Worm (Caenorhabditis elegans) whole organism, young adult: ENCODE data around the gene mltn-13.

Source experiments
- B0019.2 ChIP-seq: fragments of 200-800 bp; sonication (Bioruptor generic); conservative IDR thresholded peaks from 2 replicates; pipeline ENCODE4 v1.3.6; 2022; ENCODE audit warnings: missing genetic modification reagents, missing genetic modification characterization, missing compliant biosample characterization
- D2030.7 ChIP-seq: fragments of 200-800 bp; sonication (Bioruptor generic); IDR thresholded peaks from 2 replicates; pipeline ENCODE4 v1.3.6; 2022; ENCODE audit warnings: missing genetic modification reagents, missing genetic modification characterization, missing compliant biosample characterization
- F49E8.2 ChIP-seq: sonication (generic microtip); optimal IDR thresholded peaks from 3 replicates; lab custom pipeline; 2017; ENCODE audit warnings: missing genetic modification characterization, mild to moderate bottlenecking, missing compliant biosample characterization, antibody characterized with exemption, moderate library complexity; ENCODE audit not compliant: insufficient read depth
- F55B11.4 ChIP-seq: sonication (generic microtip); optimal IDR thresholded peaks from 2 replicates; lab custom pipeline; 2016; ENCODE audit warnings: missing compliant biosample characterization, missing genetic modification characterization, borderline replicate concordance; ENCODE audit not compliant: insufficient read depth
- T26A5.8 ChIP-seq: sonication (generic microtip); optimal IDR thresholded peaks from 2 replicates; lab custom pipeline; 2016; ENCODE audit warnings: missing genetic modification characterization, missing compliant biosample characterization
- Y95B8A.8 ChIP-seq: fragments of 200-800 bp; sonication (Bioruptor generic); IDR thresholded peaks from 2 replicates; pipeline ENCODE4 v1.3.6; 2022; ENCODE audit warnings: missing genetic modification reagents, missing genetic modification characterization, missing compliant biosample characterization
- ZK185.1 ChIP-seq: sonication (generic microtip); optimal IDR thresholded peaks from 2 replicates; lab custom pipeline; 2016; ENCODE audit warnings: mild to moderate bottlenecking, missing genetic modification characterization, missing compliant biosample characterization; ENCODE audit not compliant: poor library complexity, severe bottlenecking
- aptf-3 ChIP-seq: fragments of 200-800 bp; sonication (Bioruptor generic); IDR thresholded peaks from 2 replicates; pipeline ENCODE4 v1.3.6; 2022; ENCODE audit warnings: missing genetic modification characterization, missing compliant biosample characterization
- attf-5 ChIP-seq: fragments of 200-800 bp; sonication (Bioruptor generic); optimal IDR thresholded peaks from 2 replicates; lab custom pipeline; 2018; ENCODE audit warnings: mild to moderate bottlenecking, missing genetic modification characterization, missing compliant biosample characterization
- bed-1 ChIP-seq: fragments of 200-800 bp; sonication (Bioruptor generic); IDR thresholded peaks from 2 replicates; pipeline ENCODE4 v1.3.6; 2022; ENCODE audit warnings: missing genetic modification reagents, missing genetic modification characterization, missing compliant biosample characterization
- chd-7 ChIP-seq: sonication (generic microtip); optimal IDR thresholded peaks from 2 replicates; lab custom pipeline; 2016; ENCODE audit warnings: mild to moderate bottlenecking, missing genetic modification characterization, moderate library complexity, missing compliant biosample characterization
- dpff-1 ChIP-seq: sonication (generic microtip); optimal IDR thresholded peaks from 2 replicates; lab custom pipeline; 2017; ENCODE audit warnings: mild to moderate bottlenecking, missing genetic modification characterization, missing compliant biosample characterization
- egrh-3 ChIP-seq: fragments of 200-800 bp; sonication (Bioruptor generic); IDR thresholded peaks from 2 replicates; pipeline ENCODE4 v1.3.6; 2022; ENCODE audit warnings: missing genetic modification reagents, missing genetic modification characterization, missing compliant biosample characterization
- ekl-4 ChIP-seq: fragments of 200-800 bp; sonication (Bioruptor generic); IDR thresholded peaks from 2 replicates; pipeline ENCODE4 v1.3.6; 2022; ENCODE audit warnings: missing genetic modification reagents, missing genetic modification characterization, missing compliant biosample characterization
- hmg-1.2 ChIP-seq: fragments of 200-800 bp; sonication (Bioruptor generic); IDR thresholded peaks from 2 replicates; pipeline ENCODE4 v1.3.6; 2022; ENCODE audit warnings: missing genetic modification reagents, missing genetic modification characterization, missing compliant biosample characterization
- hmg-20 ChIP-seq: fragments of 200-800 bp; sonication (Bioruptor generic); IDR thresholded peaks from 2 replicates; pipeline ENCODE4 v1.3.6; 2022; ENCODE audit warnings: missing genetic modification reagents, missing genetic modification characterization, missing compliant biosample characterization
- let-607 ChIP-seq, 2 experiments: fragments of 200-800 bp in 1 of 2; sonication (Bioruptor generic) in 1 of 2; sonication (generic microtip) in 1 of 2; optimal IDR thresholded peaks; 2 replicates each; lab custom pipeline; 2016 to 2018; ENCODE audit warnings: mild to moderate bottlenecking in 2 of 2, missing compliant biosample characterization in 2 of 2, missing genetic modification characterization in 2 of 2, moderate library complexity in 2 of 2, missing genotype in 1 of 2
- lin-40 ChIP-seq: sonication (generic microtip); optimal IDR thresholded peaks from 2 replicates; lab custom pipeline; 2016; ENCODE audit warnings: missing genetic modification characterization, mild to moderate bottlenecking, missing compliant biosample characterization, missing genotype, missing genetic modification reagents
- madf-3 ChIP-seq: fragments of 200-800 bp; sonication (Bioruptor generic); IDR thresholded peaks from 2 replicates; pipeline ENCODE4 v1.3.6; 2022; ENCODE audit warnings: missing genetic modification reagents, missing genetic modification characterization, missing compliant biosample characterization
- mxl-1 ChIP-seq: sonication (generic microtip); optimal IDR thresholded peaks from 2 replicates; lab custom pipeline; 2016; ENCODE audit warnings: missing genetic modification characterization, missing compliant biosample characterization
- nfyb-1 ChIP-seq: fragments of 200-800 bp; sonication (Bioruptor generic); IDR thresholded peaks from 2 replicates; pipeline ENCODE4 v1.3.6; 2022; ENCODE audit warnings: missing genetic modification reagents, missing genetic modification characterization, missing compliant biosample characterization
- nhr-179 ChIP-seq: sonication (generic microtip); optimal IDR thresholded peaks from 2 replicates; lab custom pipeline; 2016; ENCODE audit warnings: mild to moderate bottlenecking, missing genetic modification characterization, missing compliant biosample characterization
- nhr-80 ChIP-seq: sonication (generic microtip); optimal IDR thresholded peaks from 2 replicates; lab custom pipeline; 2016; ENCODE audit warnings: missing genetic modification characterization, missing compliant biosample characterization
- pha-4 ChIP-seq: fragments of 150-350 bp; sonication (generic microtip); optimal IDR thresholded peaks from 2 replicates; lab custom pipeline; 2014; ENCODE audit warnings: missing biosample characterization, missing genetic modification reagents, missing genetic modification characterization
- rcor-1 ChIP-seq: fragments of 200-800 bp; sonication (Bioruptor generic); IDR thresholded peaks from 2 replicates; pipeline ENCODE4 v1.3.6; 2022; ENCODE audit warnings: missing genetic modification reagents, missing genetic modification characterization, missing compliant biosample characterization
- rec-8 ChIP-seq, 2 experiments: sonication (generic microtip); optimal IDR thresholded peaks; 2 replicates each; lab custom pipeline; 2016; ENCODE audit warnings: mild to moderate bottlenecking in 2 of 2, missing genetic modification characterization in 2 of 2, missing genetic modification reagents in 2 of 2, missing genotype in 2 of 2, missing biosample characterization in 1 of 2, missing compliant biosample characterization in 1 of 2, moderate library complexity in 1 of 2
- snpc-1.1 ChIP-seq: sonication (generic microtip); optimal IDR thresholded peaks from 2 replicates; lab custom pipeline; 2017; ENCODE audit warnings: missing genetic modification characterization, mild to moderate bottlenecking, missing compliant biosample characterization, antibody characterized with exemption, moderate library complexity, missing genotype, missing genetic modification reagents; ENCODE audit not compliant: insufficient read depth
- somi-1 ChIP-seq: fragments of 200-800 bp; sonication (Bioruptor generic); optimal IDR thresholded peaks from 2 replicates; lab custom pipeline; 2018; ENCODE audit warnings: mild to moderate bottlenecking, missing genetic modification characterization, missing compliant biosample characterization
- ztf-25 ChIP-seq: fragments of 200-800 bp; sonication (Bioruptor generic); IDR thresholded peaks from 2 replicates; pipeline ENCODE4 v1.3.6; 2022; ENCODE audit warnings: missing genetic modification reagents, missing genetic modification characterization, missing compliant biosample characterization

Gene mltn-13

DNA sequence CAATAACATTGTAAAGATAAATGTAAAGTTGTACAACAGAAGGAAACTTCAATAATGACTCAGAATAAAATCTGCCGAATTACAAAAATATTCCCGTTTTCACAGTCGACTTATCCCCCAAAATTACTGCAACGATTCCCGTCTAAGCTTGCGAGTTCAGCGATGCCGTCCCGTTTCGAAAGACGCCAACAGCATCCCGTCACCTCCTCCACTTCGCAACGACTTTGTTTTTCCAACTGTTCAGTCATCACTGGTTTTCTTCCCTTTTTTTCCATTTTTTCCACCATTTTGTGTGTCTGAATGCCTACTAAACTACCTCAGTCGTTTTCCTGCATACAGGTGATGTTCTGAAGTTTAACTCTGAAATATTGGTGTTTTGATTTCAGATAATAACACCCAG is 7.5 kb downstream of the mltn-13 start, which contains the start of gene F15A8.1:
Gene F15A8.1 (plus strand): TSS at position 301 of the 400 bp plus-strand sequence.
- TF ChIP-seq somi-1 (GFP tag; lab: Kevin White, UChicago) (no peak), bed-1 (GFP tag; lab: Robert Waterston, UW) (no peak), B0019.2 (GFP tag; lab: Robert Waterston, UW) (no peak), hmg-20 (GFP tag; lab: Robert Waterston, UW) (no peak), mxl-1 (tag; lab: Kevin White, UChicago) (no peak)

DNA sequence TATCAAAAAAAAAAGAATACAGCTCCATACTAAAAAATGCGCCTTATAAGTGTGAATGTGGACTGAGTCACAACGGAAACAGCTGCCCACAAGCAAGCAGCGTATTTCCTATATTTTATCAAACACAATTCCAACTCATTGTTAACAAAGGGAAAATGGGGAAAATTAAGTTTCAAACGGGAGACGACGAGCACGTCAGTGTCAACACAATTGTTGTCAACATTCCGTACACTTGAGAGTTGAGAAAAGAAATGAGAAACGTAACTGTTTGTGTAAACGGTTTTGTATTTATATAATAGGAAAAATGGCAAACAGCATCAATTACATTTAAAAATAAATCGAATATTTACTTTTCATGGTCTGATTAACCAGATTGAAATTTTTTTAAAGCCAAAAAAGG is 8.6 kb downstream of the mltn-13 start:
- TF ChIP-seq dpff-1 (tag; lab: Kevin White, UChicago) = no peak
- no peak for TF ChIP-seq rec-8 (tag; optimal IDR thresholded peaks at IDR 0.05; lab: Kevin White, UChicago)
- no peak for TF ChIP-seq T26A5.8 (tag; lab: Kevin White, UChicago)
- TF ChIP-seq hmg-1.2 (GFP tag; lab: Robert Waterston, UW) = no peak
- TF ChIP-seq F55B11.4 (tag; lab: Kevin White, UChicago) = no peak
- no peak for TF ChIP-seq egrh-3 (GFP tag; lab: Robert Waterston, UW)
- no peak for TF ChIP-seq somi-1 (GFP tag; lab: Kevin White, UChicago)
- no peak for TF ChIP-seq chd-7 (tag; lab: Kevin White, UChicago)
- TF ChIP-seq attf-5 (GFP tag; lab: Kevin White, UChicago) = no peak
- no peak for TF ChIP-seq D2030.7 (GFP tag; lab: Robert Waterston, UW)

DNA sequence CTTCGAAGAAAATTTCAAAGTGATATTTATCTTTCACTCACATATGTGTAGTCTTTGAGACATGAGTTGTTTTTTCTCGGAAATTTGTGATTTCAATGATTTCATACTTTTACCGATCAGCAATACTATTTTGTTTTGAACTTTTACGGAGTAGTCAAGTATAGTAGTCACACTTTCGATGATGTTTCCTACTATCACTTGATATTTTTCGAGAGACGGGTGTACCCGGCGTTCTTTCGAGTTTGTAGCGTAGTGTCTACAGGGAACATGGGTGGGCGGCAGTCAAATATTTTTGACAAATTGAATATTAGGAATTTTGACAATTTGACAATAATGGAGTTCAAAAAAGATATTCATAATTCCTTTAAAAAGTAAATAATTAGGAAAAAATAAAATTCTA is 9.4 kb downstream of the mltn-13 start:
- TF ChIP-seq Y95B8A.8 (GFP tag; lab: Robert Waterston, UW) (no peak), lin-40 (tag; lab: Kevin White, UChicago) (no peak), rcor-1 (no peak), ZK185.1 (tag; lab: Kevin White, UChicago) (no peak), let-607 (tag; optimal IDR thresholded peaks at IDR 0.05; lab: Kevin White, UChicago) (no peak), snpc-1.1 (tag; lab: Kevin White, UChicago) (no peak), madf-3 (GFP tag; lab: Robert Waterston, UW) (no peak), F49E8.2 (tag; lab: Kevin White, UChicago) (no peak)

DNA sequence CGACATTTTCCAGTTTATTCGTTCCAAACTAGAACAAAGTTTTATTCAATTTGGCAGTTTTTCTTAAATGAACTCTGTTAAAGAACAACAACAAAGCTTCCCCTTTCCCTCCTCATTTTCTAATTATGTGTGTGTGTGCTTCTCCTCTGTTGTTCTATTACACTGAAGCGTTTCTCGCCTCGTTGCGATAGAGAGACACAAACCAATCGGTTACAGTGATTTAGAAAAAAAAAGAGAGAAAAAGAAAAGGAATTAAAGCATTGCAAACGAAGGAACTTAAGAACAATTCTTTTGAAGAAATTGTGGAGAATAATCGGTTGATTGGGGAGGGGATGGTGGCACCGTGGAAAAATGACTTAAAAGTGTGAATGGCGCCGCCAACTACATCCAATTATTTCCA is 10.6 kb downstream of the mltn-13 start, which contains the start of gene cest-26:
Gene cest-26 (minus strand): TSS at position 101 of the 400 bp plus-strand sequence.
- no peak for TF ChIP-seq aptf-3 (GFP tag; lab: Robert Waterston, UW)
- TF ChIP-seq ekl-4 (GFP tag; lab: Robert Waterston, UW) = no peak
- peak; percentile 29 for TF ChIP-seq nhr-80 (tag; lab: Kevin White, UChicago)
- TF ChIP-seq rec-8 (tag; optimal IDR thresholded peaks at IDR 0.05; lab: Kevin White, UChicago) = no peak

DNA sequence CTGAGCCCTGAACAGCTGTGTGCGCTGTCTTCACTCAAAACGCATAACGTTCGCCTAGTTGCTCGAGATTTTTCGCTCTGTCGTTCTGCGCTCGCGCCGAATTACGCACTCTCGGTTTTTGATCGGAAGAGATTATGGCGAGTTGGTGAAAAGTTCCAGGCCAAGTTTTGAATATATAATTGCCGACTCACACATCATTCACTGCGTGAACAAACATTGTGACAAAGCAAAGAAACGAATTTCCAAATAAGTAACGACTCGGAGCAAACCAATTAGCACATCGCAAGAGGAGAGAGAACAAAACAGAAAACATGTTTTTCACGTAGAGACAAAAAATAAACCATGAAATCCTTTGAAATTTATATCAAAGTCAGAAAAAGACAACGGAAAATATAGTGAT is 12.8 kb downstream of the mltn-13 start:
- TF ChIP-seq D2030.7 (GFP tag; lab: Robert Waterston, UW) = no peak
- TF ChIP-seq nhr-179 (tag; lab: Kevin White, UChicago) = no peak

DNA sequence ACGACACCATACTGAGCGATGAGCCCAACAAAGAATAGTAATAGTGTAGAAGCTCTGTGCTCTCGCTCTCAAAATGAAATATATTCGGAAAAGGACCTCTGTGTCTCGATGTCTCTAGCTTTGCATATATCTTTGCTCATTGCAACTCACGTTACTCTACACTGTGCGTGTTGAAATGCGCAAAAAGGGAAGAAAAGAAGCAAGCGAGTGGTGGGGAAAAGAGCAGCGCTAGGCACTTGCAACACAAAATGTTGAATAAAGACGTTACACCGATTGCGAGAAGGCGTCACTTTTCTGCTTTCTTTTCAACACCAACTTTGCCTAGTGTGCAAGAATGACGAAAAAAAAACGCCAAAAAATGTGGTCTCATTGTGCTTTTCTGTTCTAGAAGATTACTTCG is 13.6 kb downstream of the mltn-13 start:
- TF ChIP-seq ztf-25 = no peak
- no peak for TF ChIP-seq rcor-1
- TF ChIP-seq nfyb-1 (GFP tag; lab: Robert Waterston, UW) = 0 out of 2 replicates have a peak, but pooled peaks have one; percentile 25
- TF ChIP-seq pha-4 (tag; lab: Kevin White, UChicago) = no peak
